Worm (Caenorhabditis elegans) whole organism, L1 larva: ENCODE data around the gene hpx-2.

Experiments used
- C04F5.9 ChIP-seq: sonication (generic microtip); optimal IDR thresholded peaks from 2 replicates; lab custom pipeline; 2016; ENCODE audit warnings: missing genetic modification characterization, missing compliant biosample characterization
- C16A3.4 ChIP-seq: fragments of 150-350 bp; optimal IDR thresholded peaks from 2 replicates; lab custom pipeline; 2014; ENCODE audit warnings: missing biosample characterization, missing genetic modification characterization
- F16B12.6 ChIP-seq: fragments of 150-350 bp; optimal IDR thresholded peaks from 2 replicates; lab custom pipeline; 2014; ENCODE audit warnings: missing biosample characterization, missing genetic modification characterization
- Y116A8C.19 ChIP-seq: sonication (generic microtip); optimal IDR thresholded peaks from 2 replicates; lab custom pipeline; 2016; ENCODE audit warnings: missing compliant biosample characterization, missing genetic modification characterization, borderline replicate concordance
- ceh-8 ChIP-seq: fragments of 200-800 bp; sonication (Bioruptor generic); optimal IDR thresholded peaks from 2 replicates; lab custom pipeline; 2018; ENCODE audit warnings: mild to moderate bottlenecking, missing genetic modification characterization, moderate library complexity, missing compliant biosample characterization
- ceh-82 ChIP-seq, 3 experiments: fragments of 150-350 bp in 1 of 3; sonication (generic microtip) in 2 of 3; optimal IDR thresholded peaks; 2 replicates each; lab custom pipeline; 2014 to 2017; ENCODE audit warnings: missing biosample characterization in 3 of 3, missing genetic modification characterization in 3 of 3
- ceh-90 ChIP-seq: sonication (generic microtip); optimal IDR thresholded peaks from 2 replicates; lab custom pipeline; 2016; ENCODE audit warnings: missing genetic modification characterization, missing compliant biosample characterization
- dpl-1 ChIP-seq, 3 experiments: fragments of 150-350 bp in 2 of 3; sonication (generic microtip) in 1 of 3; optimal IDR thresholded peaks; 2 replicates each; lab custom pipeline; 2014 to 2017; ENCODE audit warnings: missing biosample characterization in 3 of 3, missing genetic modification characterization in 3 of 3, missing genetic modification reagents in 3 of 3
- efl-1 ChIP-seq, 4 experiments: fragments of 150-350 bp; optimal IDR thresholded peaks in 3 of 4; peaks in 1 of 4; 1 replicate in 1 of 4; 2 replicates in 3 of 4; lab custom pipeline; 2014; ENCODE audit warnings: missing biosample characterization in 2 of 4, missing genetic modification characterization in 2 of 4, missing genetic modification reagents in 2 of 4
- egl-27 ChIP-seq, 2 experiments: fragments of 150-350 bp in 1 of 2; sonication (generic microtip); optimal IDR thresholded peaks; 3 replicates each; lab custom pipeline; 2017 to 2018; ENCODE audit warnings: missing biosample characterization in 2 of 2, missing genetic modification characterization in 2 of 2, missing genetic modification reagents in 2 of 2
- fkh-4 ChIP-seq: sonication (generic microtip); optimal IDR thresholded peaks from 2 replicates; lab custom pipeline; 2016; ENCODE audit warnings: missing compliant biosample characterization, missing genetic modification characterization, borderline replicate concordance
- fos-1 ChIP-seq: fragments of 150-350 bp; optimal IDR thresholded peaks from 2 replicates; lab custom pipeline; 2014; ENCODE audit warnings: missing biosample characterization, missing genetic modification characterization
- grh-1 ChIP-seq: fragments of 200-800 bp; sonication (Bioruptor generic); IDR thresholded peaks from 2 replicates; pipeline ENCODE4 v1.3.6; 2022; ENCODE audit warnings: missing genetic modification reagents, missing genetic modification characterization, missing compliant biosample characterization
- irx-1 ChIP-seq: sonication (generic microtip); optimal IDR thresholded peaks from 2 replicates; lab custom pipeline; 2016; ENCODE audit warnings: missing genetic modification characterization, missing compliant biosample characterization
- lin-13 ChIP-seq: fragments of 150-350 bp; optimal IDR thresholded peaks from 2 replicates; lab custom pipeline; 2014; ENCODE audit warnings: missing biosample characterization, missing genetic modification reagents, missing genetic modification characterization
- lin-14 ChIP-seq: fragments of 200-800 bp; sonication (Bioruptor generic); optimal IDR thresholded peaks from 2 replicates; lab custom pipeline; 2018; ENCODE audit warnings: mild to moderate bottlenecking, missing genetic modification characterization, moderate library complexity, missing compliant biosample characterization
- lin-15B ChIP-seq: fragments of 150-350 bp; sonication (generic microtip); optimal IDR thresholded peaks from 3 replicates; lab custom pipeline; 2014; ENCODE audit warnings: missing biosample characterization, missing genetic modification characterization
- lin-39 ChIP-seq: fragments of 150-350 bp; optimal IDR thresholded peaks from 2 replicates; lab custom pipeline; 2014; ENCODE audit warnings: missing biosample characterization, missing genetic modification reagents, missing genetic modification characterization
- lsy-2 ChIP-seq, 2 experiments: fragments of 150-350 bp; optimal IDR thresholded peaks; 2 replicates each; lab custom pipeline; 2014; ENCODE audit warnings: missing biosample characterization in 2 of 2, missing genetic modification characterization in 2 of 2
- mab-9 ChIP-seq: fragments of 200-800 bp; sonication (Bioruptor generic); IDR thresholded peaks from 2 replicates; pipeline ENCODE4 v1.3.6; 2022; ENCODE audit warnings: missing genetic modification reagents, missing genetic modification characterization, missing compliant biosample characterization
- mef-2 ChIP-seq: fragments of 150-350 bp; optimal IDR thresholded peaks from 2 replicates; lab custom pipeline; 2014; ENCODE audit warnings: missing biosample characterization, missing genetic modification characterization
- nhr-11 ChIP-seq: fragments of 150-350 bp; optimal IDR thresholded peaks from 2 replicates; lab custom pipeline; 2014; ENCODE audit warnings: missing biosample characterization, missing genetic modification characterization
- nhr-12 ChIP-seq: sonication (generic microtip); optimal IDR thresholded peaks from 2 replicates; lab custom pipeline; 2017; ENCODE audit warnings: missing biosample characterization, missing genetic modification characterization
- nhr-28 ChIP-seq: fragments of 150-350 bp; optimal IDR thresholded peaks from 2 replicates; lab custom pipeline; 2014; ENCODE audit warnings: missing biosample characterization, missing genetic modification characterization
- nhr-47 ChIP-seq: sonication (generic microtip); optimal IDR thresholded peaks from 2 replicates; lab custom pipeline; 2016; ENCODE audit warnings: mild to moderate bottlenecking, missing genetic modification characterization, moderate library complexity, missing compliant biosample characterization
- nhr-71 ChIP-seq: sonication (generic microtip); optimal IDR thresholded peaks from 2 replicates; lab custom pipeline; 2016; ENCODE audit warnings: mild to moderate bottlenecking, missing genetic modification characterization, moderate library complexity, missing compliant biosample characterization
- nhr-84 ChIP-seq: sonication (generic microtip); optimal IDR thresholded peaks from 2 replicates; lab custom pipeline; 2017; ENCODE audit warnings: missing biosample characterization, missing genetic modification characterization
- pax-3 ChIP-seq: fragments of 200-800 bp; sonication (Bioruptor generic); optimal IDR thresholded peaks from 2 replicates; lab custom pipeline; 2018; ENCODE audit warnings: mild to moderate bottlenecking, missing genetic modification characterization, moderate library complexity, missing compliant biosample characterization
- rnt-1 ChIP-seq: sonication (generic microtip); optimal IDR thresholded peaks from 2 replicates; lab custom pipeline; 2016; ENCODE audit warnings: mild to moderate bottlenecking, missing genetic modification characterization, moderate library complexity, missing compliant biosample characterization
- skn-1 ChIP-seq: fragments of 150-350 bp; optimal IDR thresholded peaks from 2 replicates; lab custom pipeline; 2014; ENCODE audit warnings: missing biosample characterization, missing genetic modification characterization
- swsn-7 ChIP-seq: sonication (generic microtip); optimal IDR thresholded peaks from 2 replicates; lab custom pipeline; 2016; ENCODE audit warnings: missing genetic modification characterization, missing compliant biosample characterization
- tlp-1 ChIP-seq: fragments of 150-350 bp; optimal IDR thresholded peaks from 2 replicates; lab custom pipeline; 2014; ENCODE audit warnings: missing biosample characterization, missing genetic modification characterization
- unc-130 ChIP-seq: fragments of 150-350 bp; optimal IDR thresholded peaks from 2 replicates; lab custom pipeline; 2017; ENCODE audit warnings: missing biosample characterization, missing genetic modification characterization, inconsistent platforms
- unc-30 ChIP-seq: sonication (generic microtip); optimal IDR thresholded peaks from 2 replicates; lab custom pipeline; 2017; ENCODE audit warnings: missing biosample characterization, missing genetic modification characterization
- unc-62 ChIP-seq: fragments of 150-350 bp; optimal IDR thresholded peaks from 2 replicates; lab custom pipeline; 2014; ENCODE audit warnings: missing biosample characterization, missing genetic modification reagents, missing genetic modification characterization
- unc-98 ChIP-seq: fragments of 200-800 bp; sonication (Bioruptor generic); IDR thresholded peaks from 2 replicates; pipeline ENCODE4 v1.3.6; 2022; ENCODE audit warnings: missing genetic modification characterization, missing compliant biosample characterization
- zag-1 ChIP-seq: fragments of 150-350 bp; optimal IDR thresholded peaks from 2 replicates; lab custom pipeline; 2014; ENCODE audit warnings: missing biosample characterization, missing genetic modification characterization

The hpx-2 gene

DNA sequence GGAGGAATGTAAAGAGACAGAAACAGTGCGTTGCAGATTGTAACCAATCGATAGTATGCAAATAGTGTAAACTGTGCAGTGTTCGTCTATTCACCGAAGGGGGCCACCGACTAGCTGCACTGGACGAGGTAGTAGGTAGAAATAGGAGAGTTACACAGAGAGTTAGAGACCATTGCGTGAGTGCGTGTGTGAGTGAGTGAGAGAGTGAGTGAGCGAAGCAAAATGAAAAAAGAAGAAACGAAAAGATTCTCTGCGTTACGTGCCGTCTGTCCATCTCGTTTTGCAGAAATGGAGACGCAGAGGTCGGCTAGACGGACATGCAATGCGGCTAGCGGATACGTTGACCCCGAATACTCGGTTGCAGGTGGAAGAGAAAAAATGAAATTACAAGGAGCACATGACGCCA, 41.8 kb upstream of the hpx-2 start (continued):
- no peak for TF ChIP-seq nhr-11
- TF ChIP-seq nhr-84 (tag; lab: Kevin White, UChicago) = no peak
- no peak for TF ChIP-seq grh-1
- peak; percentile 74 for TF ChIP-seq nhr-71
- TF ChIP-seq lsy-2 (tag; optimal IDR thresholded peaks at IDR 0.05; lab: Kevin White, UChicago) = peak; percentile 30 to 73
- peak; percentile 51 for TF ChIP-seq C16A3.4 (tag; lab: Kevin White, UChicago)
- no peak for TF ChIP-seq tlp-1 (tag; lab: Kevin White, UChicago)
- TF ChIP-seq swsn-7 (tag; lab: Kevin White, UChicago) = peak; percentile 52

DNA sequence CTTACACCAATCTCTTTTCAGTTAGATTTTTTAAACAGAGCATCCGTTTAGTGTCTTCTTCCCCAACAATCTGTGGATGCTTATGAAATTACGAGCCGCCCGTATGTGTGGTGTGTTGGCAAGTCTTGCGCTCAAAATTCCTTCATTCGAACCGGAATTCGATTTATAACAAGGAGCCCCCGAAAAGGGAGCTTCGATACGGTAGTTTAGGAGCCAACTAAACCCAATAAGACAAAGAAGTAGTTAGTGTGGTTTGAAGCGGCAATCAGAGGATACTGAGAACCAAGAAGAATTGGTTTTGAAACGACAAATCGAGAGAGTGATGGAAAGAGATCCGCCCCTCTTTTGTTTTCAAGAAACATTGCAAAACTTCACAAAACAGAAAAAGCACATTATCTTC, 37.9 kb upstream of the hpx-2 start:
- no peak for TF ChIP-seq dpl-1 (GFP tag; optimal IDR thresholded peaks at IDR 0.05; lab: Kevin White, UChicago)
- TF ChIP-seq efl-1 (optimal IDR thresholded peaks at IDR 0.05; lab: Kevin White, UChicago) = no peak
- TF ChIP-seq efl-1 (GFP tag; optimal IDR thresholded peaks at IDR 0.05 in 1 of 2; lab: Kevin White, UChicago) = peak in 1 of 2 experiments; percentile 46
- TF ChIP-seq lin-14 = peak; percentile 48
- TF ChIP-seq, all 84 proteins: peak for 2

DNA sequence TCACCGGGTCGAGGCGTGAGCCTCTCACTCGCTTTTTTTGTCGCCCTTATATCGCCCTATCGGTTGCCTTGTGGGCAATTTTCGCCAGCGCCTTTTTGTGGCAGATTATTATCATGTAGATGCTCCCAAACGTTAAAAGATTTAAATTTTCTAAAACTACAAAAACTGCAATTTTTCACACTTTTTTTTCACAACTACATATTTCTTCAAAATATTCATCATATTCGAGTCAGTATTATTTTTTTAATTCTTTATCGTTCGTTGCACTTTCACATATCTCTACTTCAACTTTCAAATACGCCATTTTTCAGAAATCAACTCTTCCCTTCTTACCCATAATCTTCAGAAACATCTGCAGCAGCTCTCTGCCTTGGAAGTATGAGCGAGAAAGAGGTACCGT, 37.3 kb upstream of the hpx-2 start, which contains the start of gene ceh-24:
Gene ceh-24, plus strand, starts transcription at position 301 of the 400 bp plus-strand sequence.
- TF ChIP-seq C16A3.4 (tag; lab: Kevin White, UChicago) (no peak), nhr-47 (no peak), irx-1 (no peak), egl-27 (tag; optimal IDR thresholded peaks at IDR 0.05; lab: Kevin White, UChicago) (no peak), ceh-90 (tag; lab: Kevin White, UChicago) (no peak), mef-2 (tag; lab: Kevin White, UChicago) (no peak), unc-130 (tag; lab: Kevin White, UChicago) (no peak), fos-1 (no peak), lsy-2 (tag; optimal IDR thresholded peaks at IDR 0.05; lab: Kevin White, UChicago) (no peak), Y116A8C.19 (tag; lab: Kevin White, UChicago) (no peak), pax-3 (no peak), unc-62 (no peak), zag-1 (no peak), skn-1 (tag; lab: Kevin White, UChicago) (no peak), lin-13 (no peak), nhr-12 (tag; lab: Kevin White, UChicago) (no peak), nhr-71 (no peak)

DNA sequence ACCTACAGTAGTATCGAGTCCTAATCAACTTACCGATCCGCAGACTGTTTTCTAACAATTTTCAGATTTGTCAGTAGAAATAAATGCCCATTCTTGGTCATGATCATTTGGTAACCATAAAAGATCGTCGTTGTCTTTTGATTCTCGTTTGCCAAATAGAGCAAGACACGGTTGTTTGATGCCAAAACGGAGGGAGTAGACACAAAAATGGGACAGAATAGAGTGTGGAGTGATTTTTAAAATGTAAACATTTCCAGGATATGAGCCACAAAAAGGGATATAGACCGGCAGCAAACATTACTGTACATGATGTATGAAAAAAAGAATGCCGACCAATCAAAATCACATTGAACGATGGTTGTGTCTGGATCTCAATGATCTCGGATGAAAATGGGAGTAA, 33.4 kb upstream of the hpx-2 start, which contains the start of gene F55B12.2:
Gene F55B12.2, minus strand, starts transcription at position 101 of the 400 bp plus-strand sequence.
- TF ChIP-seq unc-30 (tag; lab: Kevin White, UChicago) = no peak
- TF ChIP-seq ceh-8 (GFP tag; lab: Kevin White, UChicago) = no peak
- TF ChIP-seq lsy-2 (tag; optimal IDR thresholded peaks at IDR 0.05; lab: Kevin White, UChicago) = no peak
- TF ChIP-seq F16B12.6 (tag; lab: Kevin White, UChicago) = no peak
- TF ChIP-seq tlp-1 (tag; lab: Kevin White, UChicago) = no peak
- TF ChIP-seq unc-98 (GFP tag; lab: Robert Waterston, UW) = no peak
- TF ChIP-seq nhr-28 = no peak
- TF ChIP-seq swsn-7 (tag; lab: Kevin White, UChicago) = no peak
- no peak for TF ChIP-seq C04F5.9 (tag; lab: Kevin White, UChicago)
- TF ChIP-seq fkh-4 (tag; lab: Kevin White, UChicago) = no peak
- no peak for TF ChIP-seq pax-3
- no peak for TF ChIP-seq irx-1
- TF ChIP-seq ceh-82 (tag; optimal IDR thresholded peaks at IDR 0.05; lab: Kevin White, UChicago) = no peak
- TF ChIP-seq rnt-1 (tag; lab: Kevin White, UChicago) = no peak
- TF ChIP-seq grh-1 = no peak
- TF ChIP-seq lin-39 (tag; lab: Kevin White, UChicago) = no peak
- TF ChIP-seq nhr-84 (tag; lab: Kevin White, UChicago) = no peak
- no peak for TF ChIP-seq mab-9
- no peak for TF ChIP-seq lin-15B (tag; lab: Kevin White, UChicago)
- no peak for TF ChIP-seq C16A3.4 (tag; lab: Kevin White, UChicago)
- TF ChIP-seq, all 84 proteins: peak for 0
